Worm (Caenorhabditis elegans): Measurements from ENCODE around the gene mdt-4.
"Not testable (repeated sequence)": the region's sequence is repeated elsewhere in the genome, so short reads cannot be mapped to it uniquely, and the experiment has no call there.

mdt-4 gene

DNA sequence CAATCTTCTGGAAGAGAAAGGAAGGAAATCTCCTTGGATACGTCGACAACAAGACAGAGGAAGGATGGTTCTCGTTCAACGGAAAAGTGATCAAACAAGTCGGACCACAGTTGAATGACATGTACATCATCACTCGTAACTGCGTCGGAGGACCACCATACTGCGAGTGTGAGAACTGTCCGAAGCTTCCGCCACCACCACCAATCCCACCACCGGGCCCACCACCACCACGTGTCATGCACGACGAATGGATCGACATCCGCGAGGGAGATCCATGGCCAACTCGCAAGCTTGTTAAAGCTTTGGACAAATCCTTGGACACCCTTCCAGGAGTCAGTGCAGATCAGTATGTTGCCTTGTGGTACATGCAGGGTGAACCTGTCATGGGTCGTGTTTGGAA, 12.5 kb downstream of the mdt-4 start:
- TF ChIP-seq ama-1 (optimal IDR thresholded peaks at IDR 0.05) (no peak), tbx-37 (GFP tag; conservative IDR thresholded peaks at IDR 0.05) (no peak), flt-1 (GFP tag; IDR thresholded peaks at IDR 0.05) (no peak), tra-4 (tag; optimal IDR thresholded peaks at IDR 0.05) (no peak), B0310.2 (tag; optimal IDR thresholded peaks at IDR 0.05) (no peak), hmg-4 (GFP tag; optimal IDR thresholded peaks at IDR 0.05) (no peak), scrt-1 (GFP tag; IDR thresholded peaks at IDR 0.05) (no peak), sea-1 (GFP tag; conservative IDR thresholded peaks at IDR 0.05) (no peak), ceh-13 (GFP tag; optimal IDR thresholded peaks at IDR 0.05) (no peak), hmbx-1 (tag; optimal IDR thresholded peaks at IDR 0.05) (no peak), ets-7 (tag; optimal IDR thresholded peaks at IDR 0.05) (no peak), aly-1 (tag; optimal IDR thresholded peaks at IDR 0.05) (no peak), hnd-1 (tag; optimal IDR thresholded peaks at IDR 0.05) (no peak), F13C5.2 (tag; optimal IDR thresholded peaks at IDR 0.05) (no peak)

DNA sequence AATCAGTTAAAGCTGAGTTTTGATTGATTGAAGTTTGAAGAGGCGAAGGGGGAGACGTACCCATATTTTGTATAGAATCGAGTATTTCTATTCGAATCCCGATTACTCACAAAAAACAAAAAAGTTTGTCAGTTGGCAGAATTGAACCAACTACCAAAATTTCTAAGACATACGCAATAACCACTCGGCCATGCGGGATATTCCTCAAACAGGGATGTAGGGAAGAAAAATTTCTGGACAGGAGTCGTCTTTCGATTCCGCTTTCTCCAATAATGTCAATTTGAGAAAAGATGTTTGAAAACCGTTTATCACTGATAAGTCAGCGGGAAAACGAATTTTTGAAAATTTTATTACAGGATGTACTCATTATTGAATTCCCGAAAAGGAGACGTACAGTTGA, 15.4 kb downstream of the mdt-4 start:
- peak; percentile 64; the same call in 1 of the 2 replicates for TF ChIP-seq tbx-11 (GFP tag; IDR thresholded peaks at IDR 0.05)
- TF ChIP-seq flt-1 (GFP tag; IDR thresholded peaks at IDR 0.05): peak; percentile 71
- peak; percentile 75; the same call in 1 of the 2 replicates for TF ChIP-seq pes-1 (GFP tag; IDR thresholded peaks at IDR 0.05)
- peak; percentile 64 for TF ChIP-seq tbx-37 (GFP tag; conservative IDR thresholded peaks at IDR 0.05)
- 0 out of 2 replicates have a peak, but pooled peaks have one; percentile 52 for TF ChIP-seq sea-1 (GFP tag; conservative IDR thresholded peaks at IDR 0.05)

DNA sequence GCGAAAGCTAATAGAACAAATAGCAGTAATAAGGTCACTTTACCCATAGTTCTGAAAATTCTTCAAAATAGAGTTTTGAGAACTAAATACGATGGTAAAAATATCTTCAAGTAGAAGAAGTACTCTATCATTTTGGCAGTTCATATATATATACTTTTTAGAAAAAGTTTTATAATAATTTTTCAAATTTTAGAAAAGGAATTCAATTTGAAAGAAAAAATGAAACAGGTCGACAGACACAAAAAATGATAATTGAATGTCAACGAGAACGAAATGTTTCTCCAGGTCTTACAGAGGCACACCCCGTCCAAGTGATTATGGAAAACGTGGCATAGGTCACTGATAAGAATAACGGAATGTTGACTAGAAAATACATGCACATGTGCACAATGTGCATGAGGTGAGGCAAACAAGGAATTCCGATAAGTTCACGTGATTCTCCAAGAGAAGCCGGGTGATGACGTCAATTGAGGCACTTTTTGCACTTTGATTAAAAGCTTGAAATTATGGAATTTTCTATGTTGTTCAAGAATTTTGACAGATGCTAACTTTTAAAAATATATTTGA, 18.5 kb downstream of the mdt-4 start, which contains the start of gene aagr-2:
Gene aagr-2, minus strand, starts transcription at position 51 of the 567 bp plus-strand sequence.
- no peak for TF ChIP-seq sea-1 (GFP tag; conservative IDR thresholded peaks at IDR 0.05)
- no peak for TF ChIP-seq hnd-1 (tag; optimal IDR thresholded peaks at IDR 0.05)
- no peak for TF ChIP-seq aly-1 (tag; optimal IDR thresholded peaks at IDR 0.05)
- TF ChIP-seq hmg-4 (GFP tag; optimal IDR thresholded peaks at IDR 0.05): no peak
- no peak for TF ChIP-seq ets-7 (tag; optimal IDR thresholded peaks at IDR 0.05)
- no peak for TF ChIP-seq tbx-37 (GFP tag; conservative IDR thresholded peaks at IDR 0.05)
- TF ChIP-seq pes-1 (GFP tag; IDR thresholded peaks at IDR 0.05): no peak
- no peak for TF ChIP-seq scrt-1 (GFP tag; IDR thresholded peaks at IDR 0.05)
- no peak for TF ChIP-seq B0310.2 (tag; optimal IDR thresholded peaks at IDR 0.05)
- no peak for TF ChIP-seq F13C5.2 (tag; optimal IDR thresholded peaks at IDR 0.05)
- no peak for TF ChIP-seq ceh-36 (tag; optimal IDR thresholded peaks at IDR 0.05)
- TF ChIP-seq hmbx-1 (tag; optimal IDR thresholded peaks at IDR 0.05): no peak
- no peak for TF ChIP-seq tbx-11 (GFP tag; IDR thresholded peaks at IDR 0.05)
- TF ChIP-seq ceh-13 (GFP tag; optimal IDR thresholded peaks at IDR 0.05): no peak
- TF ChIP-seq flt-1 (GFP tag; IDR thresholded peaks at IDR 0.05): no peak
- TF ChIP-seq tra-4 (tag; optimal IDR thresholded peaks at IDR 0.05): no peak
- TF ChIP-seq ama-1 (optimal IDR thresholded peaks at IDR 0.05): no peak

DNA sequence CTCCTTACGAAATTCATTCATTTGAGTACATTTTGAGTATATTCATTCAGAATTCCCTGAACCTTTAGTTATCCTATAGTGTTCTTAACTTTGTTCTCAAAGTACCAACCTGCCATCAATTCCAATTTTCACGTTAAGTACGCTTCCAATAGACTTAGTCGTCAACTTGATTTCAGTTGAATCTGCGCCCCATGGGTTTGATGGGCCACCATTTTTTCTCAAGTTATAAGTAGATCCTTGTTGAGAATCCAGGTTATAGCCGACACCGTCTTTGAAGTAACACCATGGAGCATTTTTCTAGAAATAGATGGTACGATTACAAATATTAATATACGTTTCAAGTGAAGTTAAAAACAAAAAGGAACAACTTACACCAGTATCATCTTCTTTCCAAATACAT, 19.0 kb downstream of the mdt-4 start:
- no peak for TF ChIP-seq hmbx-1 (tag; optimal IDR thresholded peaks at IDR 0.05)
- no peak for TF ChIP-seq ets-7 (tag; optimal IDR thresholded peaks at IDR 0.05)
- no peak for TF ChIP-seq ceh-36 (tag; optimal IDR thresholded peaks at IDR 0.05)
- no peak for TF ChIP-seq pes-1 (GFP tag; IDR thresholded peaks at IDR 0.05)
- TF ChIP-seq scrt-1 (GFP tag; IDR thresholded peaks at IDR 0.05): no peak
- no peak for TF ChIP-seq ceh-13 (GFP tag; optimal IDR thresholded peaks at IDR 0.05)
- no peak for TF ChIP-seq hmg-4 (GFP tag; optimal IDR thresholded peaks at IDR 0.05)
- TF ChIP-seq tra-4 (tag; optimal IDR thresholded peaks at IDR 0.05): no peak
- TF ChIP-seq B0310.2 (tag; optimal IDR thresholded peaks at IDR 0.05): no peak
- TF ChIP-seq flt-1 (GFP tag; IDR thresholded peaks at IDR 0.05): no peak
- TF ChIP-seq ama-1 (optimal IDR thresholded peaks at IDR 0.05): no peak
- no peak for TF ChIP-seq tbx-11 (GFP tag; IDR thresholded peaks at IDR 0.05)
- no peak for TF ChIP-seq aly-1 (tag; optimal IDR thresholded peaks at IDR 0.05)
- no peak for TF ChIP-seq hnd-1 (tag; optimal IDR thresholded peaks at IDR 0.05)

DNA sequence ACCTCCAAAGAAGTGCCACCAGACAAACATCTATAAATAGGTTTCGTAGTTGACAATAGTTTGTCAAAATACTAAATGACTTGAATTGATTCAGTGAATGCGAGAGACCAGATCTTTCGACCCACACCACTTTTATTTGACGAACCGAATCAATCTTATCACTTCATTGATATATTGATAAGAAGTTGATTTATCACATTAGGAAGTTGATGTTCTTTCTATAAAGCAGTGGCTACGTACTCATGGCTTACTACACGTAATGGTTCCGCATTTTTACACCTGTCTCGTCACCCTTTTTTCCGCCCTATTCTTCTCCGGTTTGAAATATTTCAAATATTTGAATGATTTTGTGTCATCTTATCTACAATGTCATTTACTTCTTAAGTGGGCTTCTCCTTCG, 23.1 kb downstream of the mdt-4 start:
- TF ChIP-seq hmbx-1 (tag; optimal IDR thresholded peaks at IDR 0.05): no peak
- no peak for TF ChIP-seq ets-7 (tag; optimal IDR thresholded peaks at IDR 0.05)
- TF ChIP-seq ceh-13 (GFP tag; optimal IDR thresholded peaks at IDR 0.05): no peak
- TF ChIP-seq hmg-4 (GFP tag; optimal IDR thresholded peaks at IDR 0.05): no peak
- no peak for TF ChIP-seq aly-1 (tag; optimal IDR thresholded peaks at IDR 0.05)
- TF ChIP-seq F13C5.2 (tag; optimal IDR thresholded peaks at IDR 0.05): no peak
- no peak for TF ChIP-seq sea-1 (GFP tag; conservative IDR thresholded peaks at IDR 0.05)
- no peak for TF ChIP-seq tbx-11 (GFP tag; IDR thresholded peaks at IDR 0.05)
- no peak for TF ChIP-seq scrt-1 (GFP tag; IDR thresholded peaks at IDR 0.05)
- TF ChIP-seq pes-1 (GFP tag; IDR thresholded peaks at IDR 0.05): no peak
- TF ChIP-seq ama-1 (optimal IDR thresholded peaks at IDR 0.05): no peak
- no peak for TF ChIP-seq tbx-37 (GFP tag; conservative IDR thresholded peaks at IDR 0.05)
- TF ChIP-seq tra-4 (tag; optimal IDR thresholded peaks at IDR 0.05): no peak
- no peak for TF ChIP-seq ceh-36 (tag; optimal IDR thresholded peaks at IDR 0.05)
- no peak for TF ChIP-seq B0310.2 (tag; optimal IDR thresholded peaks at IDR 0.05)
- TF ChIP-seq flt-1 (GFP tag; IDR thresholded peaks at IDR 0.05): no peak
- TF ChIP-seq hnd-1 (tag; optimal IDR thresholded peaks at IDR 0.05): no peak

DNA sequence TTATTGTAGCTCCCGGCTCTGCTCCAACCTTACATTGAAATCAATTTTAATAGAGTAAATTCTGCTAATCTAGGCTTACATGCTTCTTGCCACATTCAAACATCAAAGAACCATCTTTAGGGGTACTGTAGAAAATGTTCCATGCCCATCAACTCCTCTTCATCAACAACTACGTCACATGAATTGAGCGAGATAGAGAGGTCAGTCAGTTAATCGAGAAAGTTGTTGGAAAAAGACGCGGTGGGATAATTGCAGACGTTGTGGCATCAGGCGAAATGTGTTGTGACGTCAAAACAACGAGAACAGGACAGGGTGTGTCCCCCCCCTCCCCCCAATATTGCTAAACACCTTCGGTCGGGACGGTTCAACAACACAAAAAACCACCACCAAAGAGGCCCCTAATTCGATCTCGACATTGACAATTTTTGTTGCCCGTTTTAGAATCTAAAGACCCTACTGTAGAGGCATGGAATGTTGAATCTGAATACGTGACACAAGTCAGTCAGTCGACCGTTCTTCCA, 25.2 kb downstream of the mdt-4 start:
- no peak for TF ChIP-seq hmbx-1 (tag; optimal IDR thresholded peaks at IDR 0.05)
- TF ChIP-seq tra-4 (tag; optimal IDR thresholded peaks at IDR 0.05): no peak
- TF ChIP-seq scrt-1 (GFP tag; IDR thresholded peaks at IDR 0.05): no peak
- no peak for TF ChIP-seq sea-1 (GFP tag; conservative IDR thresholded peaks at IDR 0.05)
- TF ChIP-seq hnd-1 (tag; optimal IDR thresholded peaks at IDR 0.05): no peak
- no peak for TF ChIP-seq ets-7 (tag; optimal IDR thresholded peaks at IDR 0.05)
- no peak for TF ChIP-seq pes-1 (GFP tag; IDR thresholded peaks at IDR 0.05)
- TF ChIP-seq ama-1 (optimal IDR thresholded peaks at IDR 0.05): no peak
- no peak for TF ChIP-seq flt-1 (GFP tag; IDR thresholded peaks at IDR 0.05)
- no peak for TF ChIP-seq ceh-13 (GFP tag; optimal IDR thresholded peaks at IDR 0.05)
- TF ChIP-seq B0310.2 (tag; optimal IDR thresholded peaks at IDR 0.05): no peak
- no peak for TF ChIP-seq F13C5.2 (tag; optimal IDR thresholded peaks at IDR 0.05)
- no peak for TF ChIP-seq aly-1 (tag; optimal IDR thresholded peaks at IDR 0.05)

DNA sequence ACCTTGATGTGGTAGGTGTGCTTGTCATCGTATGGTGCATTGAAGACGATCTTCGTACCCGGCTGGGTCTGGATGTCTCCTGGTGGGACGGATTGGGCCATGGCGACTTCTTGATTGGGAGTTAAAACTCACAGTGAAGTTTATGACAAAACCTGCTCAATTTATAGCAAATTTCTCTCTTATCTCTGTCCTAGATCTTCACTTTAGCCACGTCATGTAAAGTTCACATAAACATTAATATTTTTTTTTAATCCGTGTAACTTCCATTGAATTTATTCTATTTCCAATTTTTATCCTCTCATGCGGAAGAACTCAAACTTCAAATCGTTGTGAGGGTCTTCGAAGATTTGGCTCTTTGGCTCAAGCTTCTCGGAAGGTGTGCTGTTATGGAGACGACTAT, 27.3 kb downstream of the mdt-4 start, which contains the start of gene msp-31:
Gene msp-31, minus strand, starts transcription at position 101 of the 400 bp plus-strand sequence.
- TF ChIP-seq B0310.2 (tag; optimal IDR thresholded peaks at IDR 0.05); F13C5.2 (tag; optimal IDR thresholded peaks at IDR 0.05); tbx-37 (GFP tag; conservative IDR thresholded peaks at IDR 0.05): not testable (repeated sequence)
